Worm (Caenorhabditis elegans): ENCODE data around the gene srh-45.

DNA sequence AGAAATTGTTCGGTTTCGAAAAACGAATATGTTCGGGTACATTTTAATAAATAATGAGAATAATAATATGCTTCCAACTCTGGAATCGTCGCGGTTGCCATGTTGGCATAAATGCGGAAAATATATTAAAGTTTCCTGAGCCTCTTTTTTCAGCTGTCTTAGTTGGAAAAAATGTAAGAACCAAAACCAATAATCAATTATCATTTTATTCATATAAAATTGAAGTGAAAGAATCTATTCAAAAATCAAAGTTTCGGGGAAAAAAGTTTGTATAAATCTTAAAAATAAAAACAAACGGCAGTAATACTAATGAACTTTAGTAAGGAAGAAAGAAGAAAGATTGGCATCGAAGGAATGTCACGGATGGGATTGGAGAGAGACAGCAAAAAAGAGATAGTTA is at the start of gene srh-45:
- TF ChIP-seq W03F9.2 (tag; optimal IDR thresholded peaks at IDR 0.05): no peak
- TF ChIP-seq him-1 (tag; optimal IDR thresholded peaks at IDR 0.05): no peak
- no peak for TF ChIP-seq dao-5 (tag; optimal IDR thresholded peaks at IDR 0.05)
